Fruit fly (Drosophila melanogaster) Kc167 (cell line): Measurements from ENCODE around the gene Muc18B.

Experiments
- Myc ChIP-seq: fragments of >200 bp; optimal IDR thresholded peaks from 2 replicates; lab custom pipeline; 2017; ENCODE audit warnings: missing external identifiers
- Sin3A ChIP-seq: fragments of >200 bp; optimal IDR thresholded peaks from 2 replicates; lab custom pipeline; 2018; ENCODE audit warnings: missing external identifiers
- h ChIP-seq: fragments of >200 bp; optimal IDR thresholded peaks from 3 replicates; lab custom pipeline; 2018; ENCODE audit warnings: missing external identifiers
- insv ChIP-seq: fragments of >200 bp; optimal IDR thresholded peaks from 3 replicates; lab custom pipeline; 2018; ENCODE audit warnings: missing external identifiers
- psq ChIP-seq: fragments of >200 bp; optimal IDR thresholded peaks from 2 replicates; lab custom pipeline; 2017; ENCODE audit warnings: missing external identifiers
- ttk ChIP-seq: sonication (Bioruptor generic); optimal IDR thresholded peaks from 2 replicates; lab custom pipeline; 2017; ENCODE audit warnings: missing external identifiers

The Muc18B gene

DNA sequence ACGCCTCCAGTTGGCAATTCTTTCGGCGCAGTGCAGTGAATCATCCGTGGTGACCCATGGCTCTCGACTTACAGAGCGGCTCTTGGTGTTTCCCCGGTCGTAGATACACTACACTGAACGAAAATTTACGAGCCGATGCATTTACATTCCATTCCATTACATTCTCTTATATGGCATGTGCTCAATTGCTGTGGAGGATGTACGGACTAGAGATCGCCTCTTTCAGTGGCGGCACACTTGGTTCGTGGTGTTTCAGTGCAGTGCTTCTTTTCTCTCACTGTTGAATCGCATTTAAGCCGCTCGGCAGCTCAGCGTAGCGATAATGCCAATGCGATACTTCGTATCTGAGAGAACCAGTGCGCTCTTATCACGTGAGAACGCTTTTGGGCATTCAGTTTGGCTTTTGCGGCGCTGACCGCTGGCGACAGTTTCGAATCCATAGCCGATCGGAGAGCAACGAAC, 27.7 kb upstream of the Muc18B start, which contains the start of gene Mec2:
Mec2 (plus strand) TSS at position 412 of the 462 bp plus-strand sequence.
- no peak for TF ChIP-seq Myc (lab: Kevin White, UChicago)
- no peak for TF ChIP-seq h (lab: Kevin White, UChicago)
- no peak for TF ChIP-seq insv (lab: Kevin White, UChicago)
- no peak for TF ChIP-seq psq (lab: Kevin White, UChicago)
- TF ChIP-seq ttk (lab: Kevin White, UChicago) = no peak
- no peak for TF ChIP-seq Sin3A (lab: Kevin White, UChicago)

DNA sequence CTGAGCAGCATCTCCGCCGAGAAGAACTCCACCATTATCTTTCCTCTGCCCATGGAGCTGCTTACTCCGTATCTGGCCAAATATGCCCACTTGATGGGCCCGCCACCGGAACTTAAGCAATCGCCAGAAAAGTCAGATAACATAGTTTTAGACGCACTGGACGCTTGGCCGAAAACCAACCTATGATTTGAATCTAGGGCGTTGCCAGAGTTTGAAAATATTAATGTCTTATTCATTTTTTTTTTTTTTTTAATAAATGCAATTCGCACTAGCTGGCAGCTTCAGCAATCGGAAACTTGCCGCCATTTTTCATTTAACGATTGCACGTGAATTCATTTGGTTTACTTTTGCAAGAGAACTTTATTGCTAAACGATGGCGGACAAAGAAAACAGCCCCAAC, 25.4 kb upstream of the Muc18B start, which contains the start of gene HP1D3csd:
HP1D3csd (plus strand) TSS at position 312 of the 400 bp plus-strand sequence.
- no peak for TF ChIP-seq Myc (lab: Kevin White, UChicago)
- no peak for TF ChIP-seq insv (lab: Kevin White, UChicago)
- TF ChIP-seq h (lab: Kevin White, UChicago) = no peak
- TF ChIP-seq psq (lab: Kevin White, UChicago) = no peak

- TF ChIP-seq psq (lab: Kevin White, UChicago) (no peak), insv (lab: Kevin White, UChicago) (no peak), h (lab: Kevin White, UChicago) (no peak), ttk (lab: Kevin White, UChicago) (no peak), Sin3A (lab: Kevin White, UChicago) (no peak), Myc (lab: Kevin White, UChicago) (no peak)
These were observed 24.3 kb upstream of the Muc18B start for dm6 chrX:19191050-19191449.

dm6 chrX:19191597-19191996, 23.7 kb upstream of the Muc18B start:
- TF ChIP-seq Myc (lab: Kevin White, UChicago) = no peak
- TF ChIP-seq psq (lab: Kevin White, UChicago) = no peak
- TF ChIP-seq Sin3A (lab: Kevin White, UChicago) = no peak
- TF ChIP-seq h (lab: Kevin White, UChicago) = no peak
- no peak for TF ChIP-seq ttk (lab: Kevin White, UChicago)
- TF ChIP-seq insv (lab: Kevin White, UChicago) = no peak

- no peak for TF ChIP-seq Myc (lab: Kevin White, UChicago)
These were observed 22.0 kb upstream of the Muc18B start, which contains the start of the genes CG7914 and CG14194 for dm6 chrX:19193336-19193735. TSS of gene CG7914 (minus strand) at chrX:19193448. TSS of gene CG14194 (plus strand) at chrX:19193555.

DNA sequence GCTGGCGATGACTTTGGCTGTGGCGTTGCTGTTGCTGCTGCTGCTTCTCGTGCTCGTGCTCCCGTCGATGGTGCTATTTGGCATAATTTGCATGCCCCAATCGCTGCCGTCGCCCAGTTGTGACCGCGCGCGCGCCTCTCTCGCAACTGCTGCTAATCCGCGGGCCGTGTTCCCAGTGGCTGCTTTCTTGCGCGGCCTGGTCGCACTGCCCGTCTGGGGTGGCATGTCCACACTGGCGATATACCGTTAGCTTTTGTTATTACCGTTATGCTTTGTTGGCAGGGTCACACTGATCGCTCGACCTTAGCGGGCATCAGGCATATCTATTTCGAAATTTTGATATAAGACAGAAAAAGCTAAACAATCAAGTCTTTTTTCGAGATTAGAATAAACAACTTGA, 13.7 kb upstream of the Muc18B start, which contains the start of gene CG7990:
CG7990 (minus strand) TSS at position 350 of the 400 bp plus-strand sequence.
- TF ChIP-seq psq (lab: Kevin White, UChicago) = no peak
- TF ChIP-seq Sin3A (lab: Kevin White, UChicago) = no peak
- no peak for TF ChIP-seq ttk (lab: Kevin White, UChicago)
- no peak for TF ChIP-seq Myc (lab: Kevin White, UChicago)
- TF ChIP-seq insv (lab: Kevin White, UChicago) = no peak
- TF ChIP-seq h (lab: Kevin White, UChicago) = no peak

DNA sequence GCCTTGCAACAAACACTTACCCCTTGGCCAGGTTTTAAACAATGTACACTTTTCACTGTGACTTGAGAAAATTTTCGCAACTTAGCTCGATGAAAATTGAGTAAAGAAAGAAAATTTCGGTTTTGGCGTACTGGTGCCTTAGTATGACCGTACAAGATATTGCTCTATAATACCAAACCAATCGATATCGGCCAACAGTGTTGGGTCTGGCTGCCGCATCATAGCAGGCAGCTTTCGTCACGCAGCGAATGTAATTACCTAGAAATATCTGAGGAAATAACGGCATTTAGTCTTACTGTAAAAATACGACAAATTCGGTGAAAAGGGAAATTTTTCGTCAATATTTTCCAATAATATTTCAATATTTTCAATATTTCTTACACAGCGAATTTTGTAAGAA, 7.3 kb upstream of the Muc18B start, which contains the start of gene Ulp1:
Ulp1 (minus strand) TSS at position 174 of the 400 bp plus-strand sequence.
- no peak for TF ChIP-seq Myc (lab: Kevin White, UChicago)
- no peak for TF ChIP-seq ttk (lab: Kevin White, UChicago)
- no peak for TF ChIP-seq h (lab: Kevin White, UChicago)
- no peak for TF ChIP-seq psq (lab: Kevin White, UChicago)
- TF ChIP-seq insv (lab: Kevin White, UChicago) = no peak
- TF ChIP-seq Sin3A (lab: Kevin White, UChicago) = no peak

dm6 chrX:19211982-19212381, 3.3 kb upstream of the Muc18B start, which contains the start of gene CG14195:
TSS of gene CG14195 (minus strand) at chrX:19212082.
- no peak for TF ChIP-seq psq (lab: Kevin White, UChicago)
- no peak for TF ChIP-seq Sin3A (lab: Kevin White, UChicago)
- TF ChIP-seq insv (lab: Kevin White, UChicago) = no peak
- TF ChIP-seq Myc (lab: Kevin White, UChicago) = no peak
- no peak for TF ChIP-seq ttk (lab: Kevin White, UChicago)
- TF ChIP-seq h (lab: Kevin White, UChicago) = no peak

DNA sequence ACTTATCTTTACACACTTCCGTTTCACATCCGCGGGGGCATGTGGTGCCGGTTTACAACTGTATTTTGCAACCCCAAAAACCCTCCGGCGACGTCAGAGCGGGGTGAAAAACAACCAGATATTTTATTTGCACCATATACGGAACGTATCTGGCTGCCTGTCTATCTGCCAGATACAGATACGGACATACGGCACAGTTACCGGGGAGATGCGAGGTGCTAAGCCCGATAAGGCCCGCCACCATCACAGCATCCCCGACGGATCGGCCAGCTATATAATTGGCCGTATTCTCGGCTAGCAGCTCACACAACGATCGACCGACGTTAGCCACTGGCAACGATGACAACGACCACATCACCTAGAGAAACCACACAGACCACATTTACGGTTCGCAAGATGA, 2.4 kb upstream of the Muc18B start, which contains the start of gene Mur18B:
Mur18B (plus strand) TSS at position 301 of the 400 bp plus-strand sequence.
- no peak for TF ChIP-seq insv (lab: Kevin White, UChicago)
- TF ChIP-seq psq (lab: Kevin White, UChicago) = no peak
- no peak for TF ChIP-seq h (lab: Kevin White, UChicago)
- TF ChIP-seq Myc (lab: Kevin White, UChicago) = no peak
- TF ChIP-seq Sin3A (lab: Kevin White, UChicago) = no peak
- TF ChIP-seq ttk (lab: Kevin White, UChicago) = no peak

dm6 chrX:19216671-19217070, 1.4 kb downstream of the Muc18B start:
- no peak for TF ChIP-seq Sin3A (lab: Kevin White, UChicago)
- no peak for TF ChIP-seq ttk (lab: Kevin White, UChicago)
- no peak for TF ChIP-seq h (lab: Kevin White, UChicago)
- no peak for TF ChIP-seq insv (lab: Kevin White, UChicago)
- no peak for TF ChIP-seq psq (lab: Kevin White, UChicago)
- TF ChIP-seq Myc (lab: Kevin White, UChicago) = no peak

dm6 chrX:19220415-19220814, 5.1 kb downstream of the Muc18B start, which contains the start of gene CG7884:
TSS of gene CG7884 (plus strand) at chrX:19220622.
- TF ChIP-seq Myc (lab: Kevin White, UChicago) = no peak
- no peak for TF ChIP-seq insv (lab: Kevin White, UChicago)
- TF ChIP-seq psq (lab: Kevin White, UChicago) = no peak
- TF ChIP-seq ttk (lab: Kevin White, UChicago) = no peak
- no peak for TF ChIP-seq h (lab: Kevin White, UChicago)
- TF ChIP-seq Sin3A (lab: Kevin White, UChicago) = no peak
